Fruit fly (Drosophila melanogaster) whole organism, pupa: ENCODE results near the gene SecCl.

Experiments
- CG10348 ChIP-seq: fragments of 200-800 bp; sonication (Bioruptor generic); IDR thresholded peaks from 2 replicates; pipeline ENCODE4 v1.3.6; 2022; ENCODE audit warnings: missing biosample characterization, missing genetic modification characterization
- CG12605 ChIP-seq: fragments of 200-800 bp; sonication (Bioruptor generic); IDR thresholded peaks from 2 replicates; pipeline ENCODE4 v1.3.6; 2022; ENCODE audit warnings: missing biosample characterization, missing genetic modification characterization
- CG13204 ChIP-seq: fragments of 200-800 bp; sonication (Bioruptor generic); optimal IDR thresholded peaks from 2 replicates; lab custom pipeline; 2018; ENCODE audit warnings: missing biosample characterization, mild to moderate bottlenecking, missing genetic modification characterization, moderate library complexity
- CG14655 ChIP-seq: fragments of 200-800 bp; sonication (Bioruptor generic); optimal IDR thresholded peaks from 3 replicates; lab custom pipeline; 2017; ENCODE audit warnings: mild to moderate bottlenecking, missing biosample characterization, missing genetic modification reagents, missing genetic modification characterization
- CG15710 ChIP-seq: fragments of 200-800 bp; sonication (Bioruptor generic); optimal IDR thresholded peaks from 2 replicates; lab custom pipeline; 2018; ENCODE audit warnings: missing biosample characterization, mild to moderate bottlenecking, missing genetic modification characterization, moderate library complexity
- CG17806 ChIP-seq: fragments of 200-800 bp; sonication (Bioruptor generic); optimal IDR thresholded peaks from 2 replicates; lab custom pipeline; 2018; ENCODE audit warnings: missing biosample characterization, mild to moderate bottlenecking, missing genetic modification characterization, moderate library complexity
- CG32121 ChIP-seq: fragments of 200-800 bp; sonication (Bioruptor generic); IDR thresholded peaks from 2 replicates; pipeline ENCODE4 v1.3.6; 2022; ENCODE audit warnings: missing biosample characterization, missing genetic modification characterization
- CG34367 ChIP-seq: fragments of 200-800 bp; sonication (Bioruptor generic); optimal IDR thresholded peaks from 2 replicates; lab custom pipeline; 2018; ENCODE audit warnings: missing biosample characterization, mild to moderate bottlenecking, missing genetic modification characterization
- CG4496 ChIP-seq: fragments of 200-800 bp; sonication (Bioruptor generic); IDR thresholded peaks from 3 replicates; pipeline ENCODE4 v1.3.6; 2022; ENCODE audit warnings: missing biosample characterization, missing genetic modification characterization
- CG8159 ChIP-seq: fragments of 200-800 bp; sonication (Bioruptor generic); optimal IDR thresholded peaks from 3 replicates; lab custom pipeline; 2018; ENCODE audit warnings: missing biosample characterization, mild to moderate bottlenecking, missing genetic modification characterization, moderate library complexity
- CG8301 ChIP-seq: fragments of 200-800 bp; sonication (Bioruptor generic); optimal IDR thresholded peaks from 2 replicates; lab custom pipeline; 2018; ENCODE audit warnings: missing biosample characterization, mild to moderate bottlenecking, missing genetic modification characterization
- CG9948 ChIP-seq: fragments of 200-800 bp; sonication (Bioruptor generic); optimal IDR thresholded peaks from 2 replicates; lab custom pipeline; 2018; ENCODE audit warnings: missing biosample characterization, mild to moderate bottlenecking, missing genetic modification characterization, moderate library complexity
- D1 ChIP-seq: fragments of 200-800 bp; sonication (Bioruptor generic); optimal IDR thresholded peaks from 2 replicates; lab custom pipeline; 2018; ENCODE audit warnings: missing biosample characterization, mild to moderate bottlenecking, missing genetic modification characterization, moderate library complexity
- EcR ChIP-seq: fragments of 200-800 bp; sonication (Bioruptor generic); optimal IDR thresholded peaks from 3 replicates; lab custom pipeline; 2019; ENCODE audit warnings: missing biosample characterization, missing genetic modification characterization, mild to moderate bottlenecking, moderate library complexity, missing genetic modification reagents
- Ets98B ChIP-seq: fragments of 200-800 bp; sonication (Bioruptor generic); IDR thresholded peaks from 2 replicates; pipeline ENCODE4 v1.3.6; 2022; ENCODE audit warnings: missing biosample characterization, missing genetic modification characterization
- Pif1A ChIP-seq: fragments of 200-800 bp; sonication (Bioruptor generic); optimal IDR thresholded peaks from 3 replicates; lab custom pipeline; 2016; ENCODE audit warnings: missing biosample characterization, missing genetic modification characterization
- Pif1B ChIP-seq: fragments of 200-800 bp; sonication (Bioruptor generic); optimal IDR thresholded peaks from 3 replicates; lab custom pipeline; 2016; ENCODE audit warnings: missing biosample characterization, missing genetic modification characterization
- Snoo ChIP-seq: fragments of 200-800 bp; sonication (Bioruptor generic); optimal IDR thresholded peaks from 3 replicates; lab custom pipeline; 2017; ENCODE audit warnings: missing biosample characterization, mild to moderate bottlenecking, missing genetic modification characterization, inconsistent platforms
- fd96Ca ChIP-seq: fragments of 200-800 bp; sonication (Bioruptor generic); IDR thresholded peaks from 3 replicates; pipeline ENCODE4 v1.3.6; 2022; ENCODE audit warnings: missing biosample characterization, missing genetic modification characterization
- gl ChIP-seq: fragments of 200-800 bp; sonication (Bioruptor generic); optimal IDR thresholded peaks from 2 replicates; lab custom pipeline; 2018; ENCODE audit warnings: missing biosample characterization, mild to moderate bottlenecking, missing genetic modification characterization
- rn ChIP-seq: fragments of 200-800 bp; sonication (Bioruptor generic); IDR thresholded peaks from 2 replicates; pipeline ENCODE4 v1.3.6; 2022; ENCODE audit warnings: missing biosample characterization, missing genetic modification characterization

Gene SecCl

DNA sequence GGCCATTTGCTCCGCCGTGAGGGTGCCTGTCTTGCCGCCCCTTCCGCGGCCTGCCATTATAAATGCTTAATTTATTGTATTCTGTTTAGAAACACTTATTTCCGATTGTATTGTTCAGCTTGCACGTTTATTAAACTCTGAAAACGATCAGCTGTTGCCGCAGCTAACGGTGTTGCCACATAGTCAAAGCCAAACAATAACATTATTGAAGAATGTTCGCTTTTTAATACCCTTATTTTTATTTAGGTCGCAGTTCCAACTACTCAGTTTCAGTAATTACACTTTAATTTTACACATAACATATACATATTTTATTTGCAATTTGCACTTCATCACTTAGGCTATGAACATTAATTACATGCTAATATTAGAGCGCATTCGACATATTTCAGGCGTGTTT lies 42.9 kb upstream of the SecCl start, which contains the start of gene Polr3G:
Gene Polr3G, minus strand, starts transcription at position 118 of the 400 bp plus-strand sequence.
- TF ChIP-seq CG34367 (tag; lab: Kevin White, UChicago), result no peak
- TF ChIP-seq Snoo (tag; lab: Kevin White, UChicago), result peak; percentile 16
- TF ChIP-seq CG17806 (tag; lab: Kevin White, UChicago), result peak; percentile 2

DNA sequence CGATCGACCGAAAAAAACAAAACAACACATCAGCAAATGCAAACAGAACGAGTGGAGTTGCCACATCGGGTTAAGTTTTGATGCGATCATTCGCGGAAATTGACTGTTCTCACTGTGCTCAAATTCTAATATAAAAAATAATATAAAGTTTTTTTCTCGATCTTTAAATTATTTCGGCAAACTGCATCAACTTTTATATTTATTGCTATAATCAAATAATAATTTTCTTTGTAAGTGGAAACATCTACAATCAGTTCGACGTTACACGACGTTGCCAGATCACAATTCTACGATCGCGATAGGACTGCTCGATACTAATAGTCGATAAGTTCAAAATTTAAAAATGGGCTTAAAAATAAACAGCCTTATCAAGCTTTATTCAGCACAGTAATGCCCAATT lies 41.1 kb upstream of the SecCl start, which contains the start of gene Gorab:
Gene Gorab, minus strand, starts transcription at position 58 of the 400 bp plus-strand sequence.
- TF ChIP-seq CG17806 (tag; lab: Kevin White, UChicago) (peak; percentile 86), D1 (tag; lab: Kevin White, UChicago) (no peak), CG32121 (GFP tag; lab: Robert Waterston, UW) (peak; percentile 92), Pif1B (peak; percentile 76), CG10348 (GFP tag; lab: Robert Waterston, UW) (peak; percentile 85), CG13204 (GFP tag; lab: Kevin White, UChicago) (no peak), rn (GFP tag; lab: Robert Waterston, UW) (peak; percentile 90), CG8301 (peak; percentile 73), EcR (no peak), CG12605 (peak; percentile 86), Ets98B (GFP tag; lab: Robert Waterston, UW) (peak; percentile 91), Pif1A (GFP tag; lab: Kevin White, UChicago) (peak; percentile 79), fd96Ca (GFP tag; lab: Robert Waterston, UW) (peak; percentile 91), CG15710 (tag; lab: Kevin White, UChicago) (peak; percentile 85), CG8159 (tag; lab: Kevin White, UChicago) (peak; percentile 78), CG4496 (GFP tag; lab: Robert Waterston, UW) (peak; percentile 96), CG9948 (peak; percentile 80), CG34367 (tag; lab: Kevin White, UChicago) (peak; percentile 68), gl (tag; lab: Kevin White, UChicago) (no peak), Snoo (tag; lab: Kevin White, UChicago) (peak; percentile 81), CG14655 (GFP tag; lab: Kevin White, UChicago) (peak; percentile 80)
- TF ChIP-seq, all 21 proteins: peak for 17

DNA sequence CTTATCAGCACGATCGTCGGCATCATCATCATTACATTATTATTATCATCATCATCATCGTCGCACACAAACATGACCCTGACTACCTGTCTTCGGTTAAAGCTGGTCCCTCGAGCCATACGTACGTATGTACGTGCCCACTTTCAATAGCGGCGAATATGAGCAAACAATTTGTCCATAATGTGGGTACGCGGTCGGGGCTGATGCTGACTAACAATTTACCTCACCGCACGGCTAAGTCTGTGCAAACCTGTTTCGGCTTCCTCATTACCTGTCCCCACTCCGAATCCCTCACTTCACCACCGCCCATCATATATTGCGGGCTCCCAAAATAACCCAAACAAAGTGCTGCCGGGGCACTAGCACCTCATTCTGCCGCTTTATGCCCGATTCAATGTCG lies 39.5 kb upstream of the SecCl start:
- TF ChIP-seq CG12605 (no peak), CG10348 (GFP tag; lab: Robert Waterston, UW) (no peak), Pif1B (no peak), CG34367 (tag; lab: Kevin White, UChicago) (no peak), CG13204 (GFP tag; lab: Kevin White, UChicago) (no peak), Snoo (tag; lab: Kevin White, UChicago) (no peak), CG4496 (GFP tag; lab: Robert Waterston, UW) (peak; percentile 50; the same call in 2 of the 3 replicates), EcR (peak; percentile 39), CG9948 (no peak), Pif1A (GFP tag; lab: Kevin White, UChicago) (no peak), Ets98B (GFP tag; lab: Robert Waterston, UW) (no peak), fd96Ca (GFP tag; lab: Robert Waterston, UW) (0 out of 3 replicates have a peak, but pooled peaks have one; percentile 23), CG8159 (tag; lab: Kevin White, UChicago) (no peak), CG17806 (tag; lab: Kevin White, UChicago) (no peak)

DNA sequence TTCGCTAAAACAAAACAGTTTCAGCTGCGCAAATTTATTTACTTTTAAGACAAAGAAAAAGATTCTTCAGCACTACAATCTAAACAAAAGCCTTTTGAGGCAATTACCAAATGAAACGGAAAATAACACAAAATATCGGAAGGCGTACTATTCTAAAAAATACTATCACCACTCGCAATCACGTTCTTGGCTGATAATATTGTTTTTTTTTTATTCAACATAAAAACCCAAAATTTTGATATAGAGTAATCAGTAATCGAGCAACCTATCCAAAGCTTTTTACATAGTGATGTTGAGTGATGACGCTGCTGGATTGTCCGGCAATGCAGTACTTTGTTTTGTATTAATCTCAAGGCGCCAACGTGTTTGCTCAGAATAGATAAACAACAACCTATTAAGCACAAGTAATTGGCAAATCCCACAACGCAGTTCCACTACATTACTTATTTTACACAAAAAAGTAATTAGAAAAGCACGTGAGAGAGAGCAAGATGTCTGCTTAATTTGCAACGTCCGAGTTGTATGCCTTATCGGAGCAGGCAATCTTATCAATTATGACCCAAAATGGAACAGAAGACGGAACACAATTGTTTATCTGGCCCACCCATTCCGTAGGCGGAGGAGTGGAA lies 38.9 kb upstream of the SecCl start:
- TF ChIP-seq CG10348 (GFP tag; lab: Robert Waterston, UW) (no peak), CG9948 (no peak), CG14655 (GFP tag; lab: Kevin White, UChicago) (peak; percentile 30), CG12605 (peak; percentile 15; the same call in 1 of the 2 replicates), CG15710 (tag; lab: Kevin White, UChicago) (no peak), gl (tag; lab: Kevin White, UChicago) (no peak), CG34367 (tag; lab: Kevin White, UChicago) (no peak), CG4496 (GFP tag; lab: Robert Waterston, UW) (no peak), CG8301 (peak; percentile 18), Pif1B (no peak), CG13204 (GFP tag; lab: Kevin White, UChicago) (no peak), fd96Ca (GFP tag; lab: Robert Waterston, UW) (no peak), Pif1A (GFP tag; lab: Kevin White, UChicago) (peak; percentile 32), Ets98B (GFP tag; lab: Robert Waterston, UW) (no peak), EcR (no peak), Snoo (tag; lab: Kevin White, UChicago) (no peak), CG8159 (tag; lab: Kevin White, UChicago) (peak; percentile 33), CG17806 (tag; lab: Kevin White, UChicago) (no peak), rn (GFP tag; lab: Robert Waterston, UW) (no peak), CG32121 (GFP tag; lab: Robert Waterston, UW) (no peak), D1 (tag; lab: Kevin White, UChicago) (no peak)

DNA sequence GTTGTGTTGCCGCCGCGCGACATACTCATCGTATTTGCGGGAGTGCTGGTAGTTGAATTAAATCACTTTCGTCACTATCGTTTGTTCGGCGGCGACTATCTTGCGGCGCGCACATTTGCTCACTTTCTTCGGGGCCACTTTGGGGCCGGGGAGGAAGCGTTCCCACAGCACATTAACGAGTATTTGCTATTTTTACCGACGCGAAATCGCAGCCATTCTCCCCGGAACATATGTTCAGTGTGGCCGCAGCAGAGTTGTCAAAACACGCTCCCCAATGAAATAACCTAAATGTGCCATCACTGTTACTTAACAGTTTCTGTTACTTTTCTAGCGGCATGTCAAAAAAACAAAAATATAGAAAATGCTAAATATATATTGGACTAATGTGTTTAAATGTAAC lies 37.0 kb upstream of the SecCl start, which contains the start of gene frc:
Gene frc, minus strand, starts transcription at position 244 of the 400 bp plus-strand sequence.
- TF ChIP-seq CG10348 (GFP tag; lab: Robert Waterston, UW) (no peak), gl (tag; lab: Kevin White, UChicago) (no peak), Ets98B (GFP tag; lab: Robert Waterston, UW) (no peak), CG34367 (tag; lab: Kevin White, UChicago) (no peak), Pif1B (no peak), D1 (tag; lab: Kevin White, UChicago) (no peak), CG32121 (GFP tag; lab: Robert Waterston, UW) (peak; percentile 43; the same call in 1 of the 2 replicates), CG8159 (tag; lab: Kevin White, UChicago) (no peak), Pif1A (GFP tag; lab: Kevin White, UChicago) (no peak), EcR (no peak), CG14655 (GFP tag; lab: Kevin White, UChicago) (no peak), CG17806 (tag; lab: Kevin White, UChicago) (no peak), CG12605 (0 out of 2 replicates have a peak, but pooled peaks have one; percentile 24), CG9948 (no peak), CG13204 (GFP tag; lab: Kevin White, UChicago) (no peak), CG4496 (GFP tag; lab: Robert Waterston, UW) (peak; percentile 61; the same call in 2 of the 3 replicates), Snoo (tag; lab: Kevin White, UChicago) (no peak)
